Worm (Caenorhabditis elegans): Measurements from ENCODE around the gene rab-35.
A peak's percentile ranks its signal among the peaks of the same experiment; 100 is the strongest.

rab-35 gene

ce11 chrIII:11318131-11318530 lies 6.8 kb upstream of the rab-35 start, which contains the start of gene teg-1:
teg-1 (minus strand) TSS chrIII:11318231.
- TF ChIP-seq sup-37 (GFP tag; optimal IDR thresholded peaks at IDR 0.05) (no peak), zip-4 (GFP tag; optimal IDR thresholded peaks at IDR 0.05) (no peak), efl-1 (optimal IDR thresholded peaks at IDR 0.05) (no peak), efl-1 (GFP tag; optimal IDR thresholded peaks at IDR 0.05 in 1 of 2) (peak in 1 of 2 experiments; percentile 62), aha-1 (tag; optimal IDR thresholded peaks at IDR 0.05) (no peak)

- TF ChIP-seq fkh-4 (tag; optimal IDR thresholded peaks at IDR 0.05; ENCODE audit: borderline replicate concordance) (peak; percentile 84), ceh-88 (GFP tag; IDR thresholded peaks at IDR 0.05) (peak; percentile 77), pqm-1 (tag; optimal IDR thresholded peaks at IDR 0.05) (no peak), efl-1 (optimal IDR thresholded peaks at IDR 0.05) (peak; percentile 89 to 93), efl-1 (GFP tag; optimal IDR thresholded peaks at IDR 0.05 in 1 of 2) (peak; percentile 89 to 98), nhr-90 (tag; optimal IDR thresholded peaks at IDR 0.05; ENCODE audit: poor library complexity) (peak; percentile 92), unc-30 (tag; optimal IDR thresholded peaks at IDR 0.05) (no peak), nhr-71 (tag; optimal IDR thresholded peaks at IDR 0.05) (peak; percentile 94), nhr-85 (tag) (peak; percentile 95), ama-1 (optimal IDR thresholded peaks at IDR 0.05) (no peak), zag-1 (tag; optimal IDR thresholded peaks at IDR 0.05) (no peak), lsy-2 (tag; optimal IDR thresholded peaks at IDR 0.05) (peak; percentile 66 to 82), fkh-8 (tag; optimal IDR thresholded peaks at IDR 0.05) (peak; percentile 91), ceh-63 (GFP tag; optimal IDR thresholded peaks at IDR 0.05) (peak; percentile 91), nhr-11 (tag; optimal IDR thresholded peaks at IDR 0.05) (no peak), aly-2 (tag; optimal IDR thresholded peaks at IDR 0.05) (peak; percentile 75), fos-1 (tag; optimal IDR thresholded peaks at IDR 0.05) (peak; percentile 52), lin-13 (GFP tag; optimal IDR thresholded peaks at IDR 0.05) (peak; percentile 50), elt-3 (tag; optimal IDR thresholded peaks at IDR 0.05) (peak in 1 of 6 experiments; percentile 46), lin-35 (GFP tag; optimal IDR thresholded peaks at IDR 0.05) (peak; percentile 89 to 94), swsn-7 (tag; optimal IDR thresholded peaks at IDR 0.05) (peak; percentile 84), hpl-2 (GFP tag; optimal IDR thresholded peaks at IDR 0.05) (peak; percentile 19), xbp-1 (tag; optimal IDR thresholded peaks at IDR 0.05) (peak; percentile 89), lir-3 (tag; optimal IDR thresholded peaks at IDR 0.05; ENCODE audit: poor library complexity) (no peak), tlp-1 (tag; optimal IDR thresholded peaks at IDR 0.05) (no peak), unc-86 (tag; optimal IDR thresholded peaks at IDR 0.05) (peak; percentile 82), nhr-47 (tag; optimal IDR thresholded peaks at IDR 0.05) (peak; percentile 95), grh-1 (GFP tag; IDR thresholded peaks at IDR 0.05) (peak; percentile 55), nhr-12 (tag; optimal IDR thresholded peaks at IDR 0.05) (no peak), lin-15B (tag; optimal IDR thresholded peaks at IDR 0.05) (peak; percentile 36), snu-23 (GFP tag; optimal IDR thresholded peaks at IDR 0.05) (peak; percentile 92), Y116A8C.19 (tag; optimal IDR thresholded peaks at IDR 0.05; ENCODE audit: borderline replicate concordance) (peak; percentile 71), lin-14 (GFP tag; optimal IDR thresholded peaks at IDR 0.05) (no peak), mab-9 (GFP tag; IDR thresholded peaks at IDR 0.05) (peak; percentile 50; the same call in 1 of the 2 replicates), mef-2 (tag; optimal IDR thresholded peaks at IDR 0.05) (no peak), elt-2 (tag; optimal IDR thresholded peaks at IDR 0.05) (peak; percentile 65), nhr-76 (tag; optimal IDR thresholded peaks at IDR 0.05) (no peak), fkh-10 (GFP tag; optimal IDR thresholded peaks at IDR 0.05) (peak; percentile 68), ces-1 (GFP tag; optimal IDR thresholded peaks at IDR 0.05) (no peak), alr-1 (tag; optimal IDR thresholded peaks at IDR 0.05; ENCODE audit: borderline replicate concordance) (no peak), unc-98 (GFP tag; IDR thresholded peaks at IDR 0.05) (peak; percentile 77), pax-3 (tag; optimal IDR thresholded peaks at IDR 0.05) (peak; percentile 97), C34B4.2 (tag; optimal IDR thresholded peaks at IDR 0.05) (no peak), unc-62 (GFP tag; optimal IDR thresholded peaks at IDR 0.05) (no peak), zip-4 (GFP tag; optimal IDR thresholded peaks at IDR 0.05) (no peak), nhr-28 (tag; optimal IDR thresholded peaks at IDR 0.05) (no peak), irx-1 (tag; optimal IDR thresholded peaks at IDR 0.05) (peak; percentile 84), blmp-1 (tag; optimal IDR thresholded peaks at IDR 0.05) (peak; percentile 17), skn-1 (tag; optimal IDR thresholded peaks at IDR 0.05) (no peak)
These were observed 5.8 kb upstream of the rab-35 start, which contains the start of gene mcm-10 for ce11 chrIII:11317164-11317620. mcm-10 (plus strand) TSS chrIII:11317570.
